Fruit fly (Drosophila melanogaster): Measurements from ENCODE around the gene GstD1.

- no peak for TF ChIP-seq CG42726 (GFP tag; IDR thresholded peaks at IDR 0.05; ENCODE audit: partially characterized antibody)
- TF ChIP-seq CG2889 (GFP tag; IDR thresholded peaks at IDR 0.05): no peak
- TF ChIP-seq Blimp-1 (GFP tag; optimal IDR thresholded peaks at IDR 0.05): no peak
These were observed 42.2 kb downstream of the GstD1 start for dm6 chr3R:12326855-12327254.
